Worm (Caenorhabditis elegans): ENCODE data around the gene plpr-1.

The plpr-1 gene

DNA sequence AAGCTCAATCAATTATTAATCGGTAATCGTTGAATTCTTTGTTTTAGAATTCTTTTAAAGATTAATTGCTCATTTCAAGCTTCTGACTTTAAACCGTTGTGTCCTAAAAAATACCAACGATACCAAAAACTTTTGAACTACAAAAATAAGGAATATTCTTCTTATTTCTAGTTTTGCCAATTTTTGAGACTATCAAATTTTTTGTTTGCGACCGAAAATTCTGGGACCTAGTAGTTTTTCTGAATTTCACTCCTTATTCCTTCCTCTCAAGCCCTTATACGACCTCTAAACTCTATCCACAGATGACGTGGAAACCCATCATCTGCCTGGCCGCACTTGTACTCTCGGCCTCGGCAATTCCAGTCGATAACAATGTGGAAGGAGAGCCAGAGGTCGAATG lies 46.7 kb downstream of the plpr-1 start, which contains the start of gene cut-1:
TSS of gene cut-1 (plus strand) at position 301 of the 400 bp plus-strand sequence.
- no peak for TF ChIP-seq C08G9.2 (tag; optimal IDR thresholded peaks at IDR 0.05)
- TF ChIP-seq sdc-2 (tag; optimal IDR thresholded peaks at IDR 0.05): no peak
- TF ChIP-seq ceh-19 (GFP tag; optimal IDR thresholded peaks at IDR 0.05): no peak
- no peak for TF ChIP-seq ceh-24 (tag; optimal IDR thresholded peaks at IDR 0.05)
- TF ChIP-seq ttx-3 (tag; optimal IDR thresholded peaks at IDR 0.05): no peak
- TF ChIP-seq pha-2 (tag; optimal IDR thresholded peaks at IDR 0.05): no peak
- no peak for TF ChIP-seq ztf-16 (tag; optimal IDR thresholded peaks at IDR 0.05)
- no peak for TF ChIP-seq lim-6 (tag; optimal IDR thresholded peaks at IDR 0.05)
- TF ChIP-seq pax-1 (tag; optimal IDR thresholded peaks at IDR 0.05): no peak
- TF ChIP-seq F13H6.1 (tag; optimal IDR thresholded peaks at IDR 0.05): no peak
- no peak for TF ChIP-seq nhr-232 (tag; optimal IDR thresholded peaks at IDR 0.05)
- no peak for TF ChIP-seq elt-2 (tag; optimal IDR thresholded peaks at IDR 0.05)
- no peak for TF ChIP-seq ceh-30 (tag; optimal IDR thresholded peaks at IDR 0.05)

DNA sequence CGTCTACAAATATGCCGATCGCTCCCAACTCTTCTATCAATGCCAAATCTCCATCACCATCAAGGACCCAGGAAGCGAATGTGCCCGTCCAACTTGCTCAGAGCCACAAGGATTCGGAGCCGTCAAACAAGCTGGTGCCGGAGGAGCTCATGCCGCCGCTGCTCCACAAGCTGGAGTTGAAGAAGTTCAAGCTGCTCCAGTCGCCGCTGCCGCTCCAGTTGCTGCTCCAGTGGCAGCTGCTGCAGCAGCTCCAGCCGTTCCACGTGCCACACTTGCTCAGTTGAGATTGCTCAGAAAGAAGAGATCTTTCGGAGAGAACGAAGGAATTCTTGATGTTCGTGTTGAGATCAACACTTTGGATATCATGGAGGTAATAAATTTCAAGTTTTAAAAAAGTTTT lies 48.7 kb downstream of the plpr-1 start:
- TF ChIP-seq ama-1 (optimal IDR thresholded peaks at IDR 0.05): no peak
- no peak for TF ChIP-seq ceh-6 (GFP tag; optimal IDR thresholded peaks at IDR 0.05)
- TF ChIP-seq tbx-7 (tag; optimal IDR thresholded peaks at IDR 0.05): no peak
- TF ChIP-seq ceh-45 (GFP tag; IDR thresholded peaks at IDR 0.05): no peak
- no peak for TF ChIP-seq ceh-30 (tag; optimal IDR thresholded peaks at IDR 0.05)
- TF ChIP-seq pax-1 (tag; optimal IDR thresholded peaks at IDR 0.05): no peak
- no peak for TF ChIP-seq hlh-13 (GFP tag; optimal IDR thresholded peaks at IDR 0.05)
- TF ChIP-seq fkh-10 (GFP tag; optimal IDR thresholded peaks at IDR 0.05): no peak
- no peak for TF ChIP-seq ztf-16 (tag; optimal IDR thresholded peaks at IDR 0.05)
- no peak for TF ChIP-seq lin-11 (tag; optimal IDR thresholded peaks at IDR 0.05)
- TF ChIP-seq hlh-15 (tag; optimal IDR thresholded peaks at IDR 0.05): no peak
- no peak for TF ChIP-seq ttx-3 (tag; optimal IDR thresholded peaks at IDR 0.05)
- TF ChIP-seq che-1 (tag; optimal IDR thresholded peaks at IDR 0.05): no peak
- TF ChIP-seq hlh-6 (tag; optimal IDR thresholded peaks at IDR 0.05): no peak
- no peak for TF ChIP-seq pag-3 (tag; optimal IDR thresholded peaks at IDR 0.05; ENCODE audit: borderline replicate concordance)
- TF ChIP-seq rnt-1 (tag; optimal IDR thresholded peaks at IDR 0.05): no peak

DNA sequence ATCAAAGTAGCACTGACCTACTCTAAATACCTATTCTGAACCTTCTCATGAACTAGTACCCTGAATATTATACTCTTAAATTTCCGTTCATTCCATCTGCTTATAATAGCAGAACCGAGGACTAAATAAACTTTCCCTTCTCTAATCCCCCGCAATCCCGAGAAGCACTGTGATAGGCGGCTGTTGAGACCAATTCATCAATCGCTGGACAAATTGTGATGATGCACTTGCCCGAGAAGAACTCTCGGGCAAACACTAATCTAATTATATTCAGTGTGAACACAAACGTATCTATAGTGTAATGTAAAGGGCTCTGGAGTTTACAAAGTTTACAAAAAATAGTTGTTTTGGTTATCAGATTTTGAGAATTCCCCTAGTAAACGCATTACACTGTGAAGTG lies 52.8 kb downstream of the plpr-1 start:
- TF ChIP-seq elt-2 (tag; optimal IDR thresholded peaks at IDR 0.05): no peak
- peak; percentile 59 for TF ChIP-seq unc-55 (GFP tag; optimal IDR thresholded peaks at IDR 0.05)

DNA sequence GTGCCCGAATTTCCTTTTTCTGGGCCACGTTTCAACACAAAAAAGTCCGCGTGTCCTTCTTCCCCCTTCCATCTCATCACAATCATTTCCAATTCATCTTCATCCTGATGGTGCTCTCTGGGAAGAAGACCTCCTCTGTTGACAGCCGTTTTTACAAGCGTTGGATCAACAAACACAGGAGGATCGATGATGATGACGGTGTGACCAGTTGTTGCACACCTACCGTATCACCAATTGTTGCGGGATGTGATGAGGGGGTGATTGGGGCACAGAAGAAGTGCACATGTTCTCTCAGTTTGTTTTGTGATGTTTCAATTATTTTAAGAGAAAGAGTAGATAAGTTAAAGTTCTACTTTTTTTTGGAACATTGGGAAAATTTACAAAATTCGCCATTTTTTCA lies 53.4 kb downstream of the plpr-1 start:
- no peak for TF ChIP-seq rnt-1 (tag; optimal IDR thresholded peaks at IDR 0.05)
- TF ChIP-seq unc-55 (GFP tag; optimal IDR thresholded peaks at IDR 0.05): no peak
- TF ChIP-seq pax-1 (tag; optimal IDR thresholded peaks at IDR 0.05): no peak
- TF ChIP-seq nhr-11 (tag; optimal IDR thresholded peaks at IDR 0.05): no peak
- no peak for TF ChIP-seq nfya-1 (tag; optimal IDR thresholded peaks at IDR 0.05)
- no peak for TF ChIP-seq sox-4 (tag; optimal IDR thresholded peaks at IDR 0.05)
